Worm (Caenorhabditis elegans) whole organism, young adult: ENCODE data around the gene pals-39.

Experiments used
- B0261.1 ChIP-seq: sonication (generic microtip); optimal IDR thresholded peaks from 2 replicates; lab custom pipeline; 2016; ENCODE audit warnings: mild to moderate bottlenecking, missing genetic modification characterization, moderate library complexity, missing compliant biosample characterization
- C06A6.2 ChIP-seq: fragments of 200-800 bp; sonication (Bioruptor generic); conservative IDR thresholded peaks from 2 replicates; pipeline ENCODE4 v1.3.6; 2022; ENCODE audit warnings: missing genetic modification characterization, missing compliant biosample characterization
- F23B12.7 ChIP-seq: sonication (generic microtip); optimal IDR thresholded peaks from 2 replicates; lab custom pipeline; 2017; ENCODE audit warnings: missing genetic modification characterization, mild to moderate bottlenecking, missing compliant biosample characterization, antibody characterized with exemption, moderate library complexity; ENCODE audit not compliant: insufficient read depth
- F39B2.1 ChIP-seq: fragments of 200-800 bp; sonication (Bioruptor generic); IDR thresholded peaks from 2 replicates; pipeline ENCODE4 v1.3.6; 2022; ENCODE audit warnings: missing genetic modification reagents, missing genetic modification characterization, missing compliant biosample characterization
- K11D2.4 ChIP-seq: fragments of 200-800 bp; sonication (Bioruptor generic); IDR thresholded peaks from 2 replicates; pipeline ENCODE4 v1.3.6; 2022; ENCODE audit warnings: missing genetic modification reagents, missing genetic modification characterization, missing compliant biosample characterization
- T07F8.4 ChIP-seq: sonication (generic microtip); optimal IDR thresholded peaks from 2 replicates; lab custom pipeline; 2016; ENCODE audit warnings: mild to moderate bottlenecking, missing genetic modification characterization, moderate library complexity, missing compliant biosample characterization
- Y56A3A.18 ChIP-seq: fragments of 200-800 bp; sonication (Bioruptor generic); IDR thresholded peaks from 2 replicates; pipeline ENCODE4 v1.3.6; 2022; ENCODE audit warnings: missing genetic modification reagents, missing genetic modification characterization, missing compliant biosample characterization
- ZK185.1 ChIP-seq: sonication (generic microtip); optimal IDR thresholded peaks from 2 replicates; lab custom pipeline; 2016; ENCODE audit warnings: mild to moderate bottlenecking, missing genetic modification characterization, missing compliant biosample characterization; ENCODE audit not compliant: poor library complexity, severe bottlenecking
- aptf-3 ChIP-seq: fragments of 200-800 bp; sonication (Bioruptor generic); IDR thresholded peaks from 2 replicates; pipeline ENCODE4 v1.3.6; 2022; ENCODE audit warnings: missing genetic modification characterization, missing compliant biosample characterization
- athp-1 ChIP-seq: sonication (generic microtip); optimal IDR thresholded peaks from 2 replicates; lab custom pipeline; 2017; ENCODE audit warnings: mild to moderate bottlenecking, missing genetic modification characterization, missing compliant biosample characterization
- attf-3 ChIP-seq: fragments of 200-800 bp; sonication (Bioruptor generic); conservative IDR thresholded peaks from 2 replicates; pipeline ENCODE4 v1.3.6; 2022; ENCODE audit warnings: missing genetic modification reagents, missing genetic modification characterization, missing compliant biosample characterization
- attf-5 ChIP-seq: fragments of 200-800 bp; sonication (Bioruptor generic); optimal IDR thresholded peaks from 2 replicates; lab custom pipeline; 2018; ENCODE audit warnings: mild to moderate bottlenecking, missing genetic modification characterization, missing compliant biosample characterization
- bed-1 ChIP-seq: fragments of 200-800 bp; sonication (Bioruptor generic); IDR thresholded peaks from 2 replicates; pipeline ENCODE4 v1.3.6; 2022; ENCODE audit warnings: missing genetic modification reagents, missing genetic modification characterization, missing compliant biosample characterization
- ccch-3 ChIP-seq: fragments of 200-800 bp; sonication (Bioruptor generic); optimal IDR thresholded peaks from 2 replicates; lab custom pipeline; 2018; ENCODE audit warnings: mild to moderate bottlenecking, missing genetic modification characterization, missing compliant biosample characterization
- cebp-1 ChIP-seq, 2 experiments: fragments of 200-800 bp in 1 of 2; sonication (Bioruptor generic) in 1 of 2; sonication (generic microtip) in 1 of 2; IDR thresholded peaks in 1 of 2; optimal IDR thresholded peaks in 1 of 2; 2 replicates each; pipeline versions ENCODE4 v1.3.6 to Lab custom; 2017 to 2022; ENCODE audit warnings: missing compliant biosample characterization in 2 of 2, missing genetic modification characterization in 2 of 2, mild to moderate bottlenecking in 1 of 2, missing genetic modification reagents in 1 of 2, moderate library complexity in 1 of 2
- cebp-2 ChIP-seq: fragments of 200-800 bp; sonication (Bioruptor generic); IDR thresholded peaks from 2 replicates; pipeline ENCODE4 v1.3.6; 2022; ENCODE audit warnings: missing genetic modification characterization, missing compliant biosample characterization
- ceh-27 ChIP-seq: fragments of 200-800 bp; sonication (Bioruptor generic); optimal IDR thresholded peaks from 2 replicates; lab custom pipeline; 2018; ENCODE audit warnings: mild to moderate bottlenecking, missing genetic modification characterization, moderate library complexity, missing compliant biosample characterization
- chd-7 ChIP-seq: sonication (generic microtip); optimal IDR thresholded peaks from 2 replicates; lab custom pipeline; 2016; ENCODE audit warnings: mild to moderate bottlenecking, missing genetic modification characterization, moderate library complexity, missing compliant biosample characterization
- dox-1 ChIP-seq: fragments of 200-800 bp; sonication (Bioruptor generic); IDR thresholded peaks from 2 replicates; pipeline ENCODE4 v1.3.6; 2022; ENCODE audit warnings: missing genetic modification reagents, missing genetic modification characterization, missing compliant biosample characterization
- dpl-1 ChIP-seq: fragments of 150-350 bp; optimal IDR thresholded peaks from 2 replicates; lab custom pipeline; 2014; ENCODE audit warnings: missing biosample characterization, missing genetic modification reagents, missing genetic modification characterization
- egl-18 ChIP-seq: fragments of 200-800 bp; sonication (Bioruptor generic); IDR thresholded peaks from 2 replicates; pipeline ENCODE4 v1.3.6; 2022; ENCODE audit warnings: missing genetic modification reagents, missing genetic modification characterization, missing compliant biosample characterization
- gei-17 ChIP-seq: fragments of 200-800 bp; sonication (Bioruptor generic); optimal IDR thresholded peaks from 2 replicates; lab custom pipeline; 2018; ENCODE audit warnings: mild to moderate bottlenecking, missing genetic modification characterization, missing compliant biosample characterization
- hmg-20 ChIP-seq: fragments of 200-800 bp; sonication (Bioruptor generic); IDR thresholded peaks from 2 replicates; pipeline ENCODE4 v1.3.6; 2022; ENCODE audit warnings: missing genetic modification reagents, missing genetic modification characterization, missing compliant biosample characterization
- let-526 ChIP-seq: fragments of 200-800 bp; sonication (Bioruptor generic); IDR thresholded peaks from 2 replicates; pipeline ENCODE4 v1.3.6; 2022; ENCODE audit warnings: missing genetic modification reagents, missing genetic modification characterization, missing compliant biosample characterization
- let-607 ChIP-seq, 2 experiments: fragments of 200-800 bp in 1 of 2; sonication (Bioruptor generic) in 1 of 2; sonication (generic microtip) in 1 of 2; optimal IDR thresholded peaks; 2 replicates each; lab custom pipeline; 2016 to 2018; ENCODE audit warnings: mild to moderate bottlenecking in 2 of 2, missing compliant biosample characterization in 2 of 2, missing genetic modification characterization in 2 of 2, moderate library complexity in 2 of 2, missing genotype in 1 of 2
- lin-26 ChIP-seq: fragments of 200-800 bp; sonication (Bioruptor generic); IDR thresholded peaks from 2 replicates; pipeline ENCODE4 v1.3.6; 2022; ENCODE audit warnings: missing genetic modification reagents, missing genetic modification characterization, missing compliant biosample characterization
- lsy-27 ChIP-seq: sonication (generic microtip); optimal IDR thresholded peaks from 2 replicates; lab custom pipeline; 2017; ENCODE audit warnings: missing genetic modification characterization, mild to moderate bottlenecking, missing compliant biosample characterization, antibody characterized with exemption, missing genotype, borderline replicate concordance; ENCODE audit not compliant: insufficient read depth
- mel-28 ChIP-seq: sonication (generic microtip); optimal IDR thresholded peaks from 2 replicates; lab custom pipeline; 2016; ENCODE audit warnings: borderline replicate concordance, mild to moderate bottlenecking, missing genetic modification characterization, missing compliant biosample characterization
- mes-4 ChIP-seq: sonication (generic microtip); optimal IDR thresholded peaks from 2 replicates; lab custom pipeline; 2016; ENCODE audit warnings: missing genotype, missing genetic modification characterization, missing compliant biosample characterization
- nfya-2 ChIP-seq: fragments of 200-800 bp; sonication (Bioruptor generic); IDR thresholded peaks from 2 replicates; pipeline ENCODE4 v1.3.6; 2022; ENCODE audit warnings: missing genetic modification reagents, missing genetic modification characterization, missing compliant biosample characterization
- rcor-1 ChIP-seq: fragments of 200-800 bp; sonication (Bioruptor generic); IDR thresholded peaks from 2 replicates; pipeline ENCODE4 v1.3.6; 2022; ENCODE audit warnings: missing genetic modification reagents, missing genetic modification characterization, missing compliant biosample characterization
- rec-8 ChIP-seq, 2 experiments: sonication (generic microtip); optimal IDR thresholded peaks; 2 replicates each; lab custom pipeline; 2016; ENCODE audit warnings: mild to moderate bottlenecking in 2 of 2, missing genetic modification characterization in 2 of 2, missing genetic modification reagents in 2 of 2, missing genotype in 2 of 2, missing biosample characterization in 1 of 2, missing compliant biosample characterization in 1 of 2, moderate library complexity in 1 of 2
- repo-1 ChIP-seq: sonication (generic microtip); optimal IDR thresholded peaks from 2 replicates; lab custom pipeline; 2017; ENCODE audit warnings: mild to moderate bottlenecking, missing genetic modification characterization, missing compliant biosample characterization
- snpc-3.4 ChIP-seq: sonication (generic microtip); optimal IDR thresholded peaks from 2 replicates; lab custom pipeline; 2017; ENCODE audit warnings: missing genetic modification characterization, mild to moderate bottlenecking, missing compliant biosample characterization, antibody characterized with exemption, moderate library complexity, missing genotype, missing genetic modification reagents
- snpc-4 ChIP-seq, 5 experiments: fragments of 150-350 bp in 1 of 5; sonication (generic microtip) in 4 of 5; optimal IDR thresholded peaks; 2 replicates each; lab custom pipeline; 2014 to 2018; ENCODE audit warnings: missing genetic modification characterization in 5 of 5, missing biosample characterization in 3 of 5, antibody characterized with exemption in 2 of 5, mild to moderate bottlenecking in 2 of 5, missing compliant biosample characterization in 2 of 5, missing genotype in 2 of 5, moderate library complexity in 2 of 5, missing genetic modification reagents in 1 of 5
- sptf-2 ChIP-seq: fragments of 200-800 bp; sonication (Bioruptor generic); optimal IDR thresholded peaks from 2 replicates; lab custom pipeline; 2018; ENCODE audit warnings: mild to moderate bottlenecking, missing genetic modification characterization, missing compliant biosample characterization
- tlf-1 ChIP-seq: fragments of 200-800 bp; sonication (Bioruptor generic); optimal IDR thresholded peaks from 2 replicates; lab custom pipeline; 2018; ENCODE audit warnings: mild to moderate bottlenecking, missing genetic modification characterization, missing compliant biosample characterization
- unc-130 ChIP-seq: sonication (generic microtip); optimal IDR thresholded peaks from 2 replicates; lab custom pipeline; 2016; ENCODE audit warnings: missing genetic modification reagents, missing genetic modification characterization, missing compliant biosample characterization
- unc-62 ChIP-seq: fragments of 150-350 bp; optimal IDR thresholded peaks from 2 replicates; lab custom pipeline; 2014; ENCODE audit warnings: missing biosample characterization, missing genetic modification reagents, missing genetic modification characterization
- zfh-2 ChIP-seq: fragments of 200-800 bp; sonication (Bioruptor generic); conservative IDR thresholded peaks from 2 replicates; pipeline ENCODE4 v1.3.6; 2022; ENCODE audit warnings: missing genetic modification reagents, missing genetic modification characterization, missing compliant biosample characterization
- ztf-6 ChIP-seq: fragments of 200-800 bp; sonication (Bioruptor generic); IDR thresholded peaks from 2 replicates; pipeline ENCODE4 v1.3.6; 2022; ENCODE audit warnings: missing genetic modification reagents, missing genetic modification characterization, missing compliant biosample characterization

Gene pals-39

DNA sequence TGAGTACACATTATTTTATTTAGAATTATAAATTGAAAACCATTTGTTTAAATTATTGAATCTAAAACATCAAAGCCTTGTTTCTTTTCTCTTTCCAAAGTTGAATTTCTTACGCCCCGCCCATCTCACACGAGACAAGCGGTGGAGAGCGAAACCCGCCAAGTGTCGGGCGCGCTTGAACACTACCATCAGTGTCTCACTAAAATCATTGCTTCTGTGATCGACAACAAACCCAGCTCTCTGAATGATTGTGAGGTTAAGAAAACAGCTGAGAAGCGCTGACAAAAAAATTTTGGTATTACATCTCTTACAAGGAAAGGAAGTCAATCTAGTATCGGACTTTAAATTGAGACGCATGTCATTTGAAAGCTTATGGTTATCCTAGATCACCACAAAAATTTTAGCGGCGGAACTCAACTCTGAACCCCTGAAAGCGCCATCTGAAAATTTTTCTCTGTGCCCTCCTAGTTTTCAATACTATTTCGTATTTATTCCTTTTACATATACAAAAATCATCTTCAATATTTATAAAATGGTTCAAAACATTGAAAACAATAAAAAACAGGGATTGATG lies 47.5 kb upstream of the pals-39 start (continued):
- TF ChIP-seq cebp-2 (GFP tag; lab: Robert Waterston, UW) = 0 out of 2 replicates have a peak, but pooled peaks have one; percentile 45
- no peak for TF ChIP-seq dpl-1 (GFP tag; lab: Kevin White, UChicago)
- TF ChIP-seq cebp-1 (GFP tag; IDR thresholded peaks at IDR 0.05; lab: Robert Waterston, UW) = no peak
- TF ChIP-seq cebp-1 (tag; optimal IDR thresholded peaks at IDR 0.05; lab: Kevin White, UChicago) = peak; percentile 62
- TF ChIP-seq ceh-27 = no peak
- TF ChIP-seq egl-18 (GFP tag; lab: Robert Waterston, UW) = no peak
- TF ChIP-seq F23B12.7 (tag; lab: Kevin White, UChicago) = peak; percentile 56
- no peak for TF ChIP-seq unc-62 (GFP tag; lab: Kevin White, UChicago)
- peak; percentile 99 for TF ChIP-seq snpc-3.4 (tag; lab: Kevin White, UChicago)
- no peak for TF ChIP-seq attf-5
- no peak for TF ChIP-seq let-526
- peak; percentile 11 for TF ChIP-seq lsy-27
- peak; percentile 79 for TF ChIP-seq repo-1
- TF ChIP-seq attf-3 = peak; percentile 75
- TF ChIP-seq zfh-2 (GFP tag; lab: Robert Waterston, UW) = no peak; the same call in 1 of the 2 replicates
- TF ChIP-seq K11D2.4 = peak; percentile 68; the same call in 1 of the 2 replicates
- TF ChIP-seq bed-1 (GFP tag; lab: Robert Waterston, UW) = no peak
- peak; percentile 13 for TF ChIP-seq unc-130 (GFP tag; lab: Kevin White, UChicago)
- TF ChIP-seq rcor-1 (GFP tag; lab: Robert Waterston, UW) = peak; percentile 92
- TF ChIP-seq ztf-6 (GFP tag; lab: Robert Waterston, UW) = no peak
- TF ChIP-seq dox-1 (GFP tag; lab: Robert Waterston, UW) = peak; percentile 94
- TF ChIP-seq sptf-2 (GFP tag; lab: Kevin White, UChicago) = peak; percentile 9
- no peak for TF ChIP-seq nfya-2 (GFP tag; lab: Robert Waterston, UW)
- no peak for TF ChIP-seq chd-7
- peak; percentile 56; the same call in 1 of the 2 replicates for TF ChIP-seq hmg-20 (GFP tag; lab: Robert Waterston, UW)
- TF ChIP-seq snpc-4 (GFP tag; optimal IDR thresholded peaks at IDR 0.05; lab: Kevin White, UChicago) = peak; percentile 100
- TF ChIP-seq snpc-4 (tag; optimal IDR thresholded peaks at IDR 0.05; lab: Kevin White, UChicago) = peak; percentile 99 to 100 (median 100)
- peak; percentile 75 for TF ChIP-seq tlf-1 (GFP tag; lab: Kevin White, UChicago)
- TF ChIP-seq lin-26 (GFP tag; lab: Robert Waterston, UW) = no peak
- 0 out of 2 replicates have a peak, but pooled peaks have one; percentile 85 for TF ChIP-seq F39B2.1 (GFP tag; lab: Robert Waterston, UW)
- TF ChIP-seq athp-1 (tag; lab: Kevin White, UChicago) = no peak
- no peak for TF ChIP-seq T07F8.4 (tag; lab: Kevin White, UChicago)
- TF ChIP-seq ccch-3 (GFP tag; lab: Kevin White, UChicago) = no peak
- peak; percentile 40 for TF ChIP-seq mes-4 (tag; lab: Kevin White, UChicago)
- TF ChIP-seq ZK185.1 = peak; percentile 79
- TF ChIP-seq rec-8 (tag; optimal IDR thresholded peaks at IDR 0.05; lab: Kevin White, UChicago) = peak; percentile 11 to 80
- no peak for TF ChIP-seq aptf-3
- no peak for TF ChIP-seq gei-17
- peak; percentile 37 for TF ChIP-seq B0261.1 (tag; lab: Kevin White, UChicago)
- no peak for TF ChIP-seq C06A6.2 (GFP tag; lab: Robert Waterston, UW)
- peak; percentile 90 for TF ChIP-seq Y56A3A.18 (GFP tag; lab: Robert Waterston, UW)
- TF ChIP-seq mel-28 (tag; lab: Kevin White, UChicago) = no peak
- peak in 1 of 2 experiments; percentile 8 for TF ChIP-seq let-607 (tag; optimal IDR thresholded peaks at IDR 0.05; lab: Kevin White, UChicago)
